Worm (Caenorhabditis elegans) whole organism, mixed stage, embryonic: ENCODE data around the gene C17F4.3.

ENCODE experiments used
- M03D4.4 ChIP-seq: sonication (generic microtip); optimal IDR thresholded peaks from 2 replicates; lab custom pipeline; 2017; ENCODE audit warnings: mild to moderate bottlenecking, missing genetic modification characterization, missing compliant biosample characterization
- bed-3 ChIP-seq: fragments of 200-800 bp; sonication (Bioruptor generic); optimal IDR thresholded peaks from 3 replicates; lab custom pipeline; 2018; ENCODE audit warnings: mild to moderate bottlenecking, missing genetic modification characterization, moderate library complexity, missing compliant biosample characterization
- blmp-1 ChIP-seq: fragments of 150-350 bp; optimal IDR thresholded peaks from 2 replicates; lab custom pipeline; 2014; ENCODE audit warnings: missing biosample characterization, missing genetic modification characterization
- ceh-39 ChIP-seq: fragments of 150-350 bp; optimal IDR thresholded peaks from 2 replicates; lab custom pipeline; 2014; ENCODE audit warnings: missing biosample characterization, missing genetic modification characterization
- ceh-43 ChIP-seq: fragments of 200-800 bp; sonication (Bioruptor generic); optimal IDR thresholded peaks from 2 replicates; lab custom pipeline; 2018; ENCODE audit warnings: mild to moderate bottlenecking, missing genetic modification characterization, moderate library complexity, missing compliant biosample characterization
- ceh-83 ChIP-seq: fragments of 200-800 bp; sonication (Bioruptor generic); optimal IDR thresholded peaks from 2 replicates; lab custom pipeline; 2018; ENCODE audit warnings: mild to moderate bottlenecking, missing genetic modification characterization, missing compliant biosample characterization
- ces-1 ChIP-seq: fragments of 150-350 bp; optimal IDR thresholded peaks from 2 replicates; lab custom pipeline; 2014; ENCODE audit warnings: missing biosample characterization, missing genetic modification reagents, missing genetic modification characterization
- cnd-1 ChIP-seq: fragments of 200-800 bp; sonication (Bioruptor generic); optimal IDR thresholded peaks from 2 replicates; lab custom pipeline; 2018; ENCODE audit warnings: mild to moderate bottlenecking, missing genetic modification characterization, missing compliant biosample characterization
- drap-1 ChIP-seq: fragments of 200-800 bp; sonication (Bioruptor generic); optimal IDR thresholded peaks from 3 replicates; lab custom pipeline; 2018; ENCODE audit warnings: mild to moderate bottlenecking, missing genetic modification characterization, missing compliant biosample characterization
- elt-1 ChIP-seq: sonication (generic microtip); optimal IDR thresholded peaks from 2 replicates; lab custom pipeline; 2017; ENCODE audit warnings: missing genetic modification characterization, mild to moderate bottlenecking, missing compliant biosample characterization, antibody characterized with exemption, moderate library complexity, borderline replicate concordance; ENCODE audit not compliant: insufficient read depth
- elt-3 ChIP-seq: fragments of 150-350 bp; optimal IDR thresholded peaks from 2 replicates; lab custom pipeline; 2014; ENCODE audit warnings: missing biosample characterization, missing genetic modification characterization
- flh-1 ChIP-seq: fragments of 200-800 bp; sonication (Bioruptor generic); optimal IDR thresholded peaks from 2 replicates; lab custom pipeline; 2018; ENCODE audit warnings: mild to moderate bottlenecking, missing genetic modification characterization, moderate library complexity, missing compliant biosample characterization
- ham-2 ChIP-seq: fragments of 200-800 bp; sonication (Bioruptor generic); optimal IDR thresholded peaks from 2 replicates; lab custom pipeline; 2018; ENCODE audit warnings: mild to moderate bottlenecking, missing genetic modification characterization, missing compliant biosample characterization
- hlh-1 ChIP-seq: fragments of 150-350 bp; optimal IDR thresholded peaks from 2 replicates; lab custom pipeline; 2014; ENCODE audit warnings: missing biosample characterization, missing genetic modification reagents, missing genetic modification characterization
- lin-13 ChIP-seq: fragments of 150-350 bp; optimal IDR thresholded peaks from 2 replicates; lab custom pipeline; 2014; ENCODE audit warnings: missing biosample characterization, missing genetic modification characterization
- lin-32 ChIP-seq: fragments of 200-800 bp; sonication (Bioruptor generic); optimal IDR thresholded peaks from 2 replicates; lab custom pipeline; 2018; ENCODE audit warnings: mild to moderate bottlenecking, missing genetic modification characterization, missing compliant biosample characterization
- lsy-2 ChIP-seq: fragments of 150-350 bp; optimal IDR thresholded peaks from 2 replicates; lab custom pipeline; 2014; ENCODE audit warnings: missing biosample characterization, missing genetic modification characterization
- mab-5 ChIP-seq: fragments of 150-350 bp; optimal IDR thresholded peaks from 2 replicates; lab custom pipeline; 2014; ENCODE audit warnings: missing biosample characterization, missing genetic modification characterization
- mep-1 ChIP-seq: fragments of 150-350 bp; optimal IDR thresholded peaks from 2 replicates; lab custom pipeline; 2017; ENCODE audit warnings: missing biosample characterization, missing genetic modification reagents, missing genetic modification characterization, inconsistent platforms
- mls-2 ChIP-seq: sonication (generic microtip); optimal IDR thresholded peaks from 2 replicates; lab custom pipeline; 2016; ENCODE audit warnings: mild to moderate bottlenecking, missing genetic modification characterization, moderate library complexity, missing compliant biosample characterization
- nhr-12 ChIP-seq: fragments of 150-350 bp; optimal IDR thresholded peaks from 2 replicates; lab custom pipeline; 2014; ENCODE audit warnings: missing biosample characterization, missing genetic modification characterization
- nhr-2 ChIP-seq: fragments of 150-350 bp; optimal IDR thresholded peaks from 2 replicates; lab custom pipeline; 2014; ENCODE audit warnings: missing biosample characterization, missing genetic modification characterization
- nhr-237 ChIP-seq: fragments of 150-350 bp; optimal IDR thresholded peaks from 2 replicates; lab custom pipeline; 2014; ENCODE audit warnings: missing biosample characterization, missing genetic modification characterization
- nhr-28 ChIP-seq: fragments of 150-350 bp; optimal IDR thresholded peaks from 2 replicates; lab custom pipeline; 2014; ENCODE audit warnings: missing biosample characterization, missing genetic modification characterization
- pha-4 ChIP-seq: fragments of 150-350 bp; optimal IDR thresholded peaks from 2 replicates; lab custom pipeline; 2018; ENCODE audit warnings: missing biosample characterization, missing genetic modification reagents, missing genetic modification characterization
- snpc-4 ChIP-seq: fragments of 150-350 bp; optimal IDR thresholded peaks from 2 replicates; lab custom pipeline; 2014; ENCODE audit warnings: missing biosample characterization, missing genetic modification characterization
- tbx-8 ChIP-seq: fragments of 200-800 bp; sonication (Bioruptor generic); optimal IDR thresholded peaks from 2 replicates; lab custom pipeline; 2018; ENCODE audit warnings: mild to moderate bottlenecking, missing genetic modification characterization, moderate library complexity, missing compliant biosample characterization
- unc-120 ChIP-seq: sonication (generic microtip); optimal IDR thresholded peaks from 2 replicates; lab custom pipeline; 2017; ENCODE audit warnings: missing genetic modification characterization, missing compliant biosample characterization; ENCODE audit not compliant: poor library complexity, severe bottlenecking
- unc-39 ChIP-seq: fragments of 150-350 bp; optimal IDR thresholded peaks from 2 replicates; lab custom pipeline; 2014; ENCODE audit warnings: missing biosample characterization, missing genetic modification characterization
- unc-62 ChIP-seq: fragments of 150-350 bp; optimal IDR thresholded peaks from 2 replicates; lab custom pipeline; 2014; ENCODE audit warnings: missing biosample characterization, missing genetic modification reagents, missing genetic modification characterization
- zip-8 ChIP-seq: fragments of 150-350 bp; optimal IDR thresholded peaks from 2 replicates; lab custom pipeline; 2014; ENCODE audit warnings: missing biosample characterization, missing genetic modification characterization
- ztf-11 ChIP-seq: fragments of 150-350 bp; optimal IDR thresholded peaks from 2 replicates; lab custom pipeline; 2014; ENCODE audit warnings: missing biosample characterization, missing genetic modification characterization

The C17F4.3 gene

DNA sequence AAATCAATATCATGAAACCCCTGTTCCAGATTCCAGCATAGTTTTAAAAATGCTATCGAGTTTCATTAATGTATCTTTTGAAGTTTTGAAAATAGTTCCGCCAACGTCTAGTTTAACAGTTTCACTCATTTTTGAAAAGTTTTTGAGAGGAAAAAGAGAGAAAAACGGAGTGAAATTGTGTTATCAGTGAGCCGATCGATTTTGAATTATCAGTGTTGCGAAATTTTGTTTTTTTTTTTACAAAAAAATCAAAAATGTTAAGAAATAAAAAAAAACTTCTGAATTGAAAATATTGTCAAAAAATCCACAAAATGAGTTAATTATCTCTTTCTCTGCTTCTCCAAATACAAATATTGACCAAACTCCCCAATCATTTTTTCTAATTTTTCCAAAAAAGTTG lies 17.6 kb upstream of the C17F4.3 start, which contains the start of gene ZC239.13:
Gene ZC239.13, minus strand, starts transcription at position 154 of the 400 bp plus-strand sequence.
- TF ChIP-seq flh-1 (GFP tag; lab: Kevin White, UChicago) (no peak), nhr-237 (no peak), mep-1 (tag; lab: Kevin White, UChicago) (no peak), elt-1 (tag; lab: Kevin White, UChicago) (no peak), blmp-1 (tag; lab: Kevin White, UChicago) (no peak), cnd-1 (tag; lab: Kevin White, UChicago) (no peak), ces-1 (GFP tag; lab: Kevin White, UChicago) (no peak), drap-1 (GFP tag; lab: Kevin White, UChicago) (no peak), ztf-11 (tag; lab: Kevin White, UChicago) (no peak), ceh-83 (no peak), lin-32 (GFP tag; lab: Kevin White, UChicago) (no peak), mab-5 (tag; lab: Kevin White, UChicago) (no peak), nhr-12 (no peak), ceh-39 (tag; lab: Kevin White, UChicago) (no peak), unc-62 (no peak), nhr-28 (tag; lab: Kevin White, UChicago) (no peak), lsy-2 (tag; lab: Kevin White, UChicago) (no peak)
- TF ChIP-seq, all 35 proteins: peak for 0

DNA sequence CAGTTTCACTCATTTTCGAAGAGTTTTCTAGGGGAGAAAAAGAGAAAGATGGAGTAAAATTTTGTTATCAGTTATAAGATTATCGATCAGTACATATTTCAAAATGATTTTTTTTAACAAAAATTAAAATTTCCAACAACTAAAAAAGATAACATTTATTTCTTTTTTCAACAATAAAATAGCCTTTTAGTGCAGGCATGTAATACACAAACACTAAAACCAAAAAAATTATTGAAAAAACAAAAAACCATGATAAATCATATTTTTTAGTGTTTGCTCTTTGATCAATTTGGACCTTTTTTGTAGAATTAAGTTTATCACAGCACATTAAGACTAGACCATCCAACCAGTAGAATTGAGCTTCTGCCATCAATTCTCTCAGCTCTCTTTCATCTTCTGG lies 15.7 kb upstream of the C17F4.3 start, which contains the start of gene ZC239.15:
Gene ZC239.15, minus strand, starts transcription at position 101 of the 400 bp plus-strand sequence.
- TF ChIP-seq lin-32 (GFP tag; lab: Kevin White, UChicago) = no peak
- TF ChIP-seq zip-8 = no peak
- TF ChIP-seq bed-3 (GFP tag; lab: Kevin White, UChicago) = no peak
- TF ChIP-seq unc-39 = no peak
- no peak for TF ChIP-seq nhr-28 (tag; lab: Kevin White, UChicago)
- TF ChIP-seq, all 35 proteins: peak for 0

DNA sequence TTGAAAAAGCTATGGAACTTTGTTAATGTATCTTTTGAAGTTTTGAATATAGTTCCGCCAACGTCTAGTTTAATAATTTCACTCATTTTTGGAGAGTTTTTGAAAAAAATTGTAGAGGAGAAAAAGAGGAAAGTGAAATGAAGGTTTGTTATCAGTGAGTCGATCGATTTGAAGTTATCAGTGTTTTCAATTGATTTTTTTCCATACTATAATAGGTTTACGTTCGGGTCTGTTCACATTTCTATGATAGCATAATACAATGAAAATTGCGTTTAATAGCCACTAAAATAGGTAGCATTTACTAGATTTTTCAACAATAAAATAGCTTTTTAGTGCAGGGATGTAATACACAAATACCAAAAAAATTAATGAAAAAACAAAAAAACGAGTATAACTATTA lies 15.1 kb upstream of the C17F4.3 start, which contains the start of gene ZC239.16:
Gene ZC239.16, minus strand, starts transcription at position 120 of the 400 bp plus-strand sequence.
- no peak for TF ChIP-seq zip-8
- TF ChIP-seq mls-2 (tag; lab: Kevin White, UChicago) = no peak
- TF ChIP-seq hlh-1 = no peak
- TF ChIP-seq tbx-8 (GFP tag; lab: Kevin White, UChicago) = no peak
- TF ChIP-seq M03D4.4 (tag; lab: Kevin White, UChicago) = no peak
- no peak for TF ChIP-seq flh-1 (GFP tag; lab: Kevin White, UChicago)
- no peak for TF ChIP-seq ces-1 (GFP tag; lab: Kevin White, UChicago)
- no peak for TF ChIP-seq unc-62
- no peak for TF ChIP-seq snpc-4 (tag; lab: Kevin White, UChicago)
- no peak for TF ChIP-seq mep-1 (tag; lab: Kevin White, UChicago)

DNA sequence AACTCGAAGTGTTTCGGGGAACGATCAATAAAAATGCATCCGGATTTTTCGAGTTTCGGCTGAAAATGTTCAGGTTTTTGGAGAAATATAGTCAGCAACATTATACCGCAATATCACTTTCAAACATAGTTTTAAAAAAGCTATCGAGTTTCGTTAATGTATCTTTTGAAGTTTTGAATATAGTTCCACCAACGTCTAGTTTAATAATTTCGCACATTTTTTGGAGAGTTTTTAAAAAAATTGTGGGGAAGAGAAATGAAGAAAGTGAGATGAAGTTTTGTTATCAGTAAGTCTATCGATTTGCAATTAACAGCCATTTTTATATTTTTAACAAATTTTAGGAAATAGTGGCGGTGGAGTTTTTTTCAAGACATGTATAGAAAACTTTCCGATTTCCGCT lies 14.5 kb upstream of the C17F4.3 start, which contains the start of gene ZC239.17:
Gene ZC239.17, minus strand, starts transcription at position 101 of the 400 bp plus-strand sequence.
- TF ChIP-seq nhr-12 (no peak), ceh-43 (GFP tag; lab: Kevin White, UChicago) (no peak), M03D4.4 (tag; lab: Kevin White, UChicago) (no peak), bed-3 (GFP tag; lab: Kevin White, UChicago) (no peak), ceh-83 (no peak), pha-4 (tag; lab: Kevin White, UChicago) (no peak), flh-1 (GFP tag; lab: Kevin White, UChicago) (no peak), unc-120 (no peak), unc-39 (no peak), blmp-1 (tag; lab: Kevin White, UChicago) (no peak), elt-3 (no peak), lin-13 (tag; lab: Kevin White, UChicago) (no peak), hlh-1 (no peak), mep-1 (tag; lab: Kevin White, UChicago) (no peak), lin-32 (GFP tag; lab: Kevin White, UChicago) (no peak), ham-2 (no peak), nhr-2 (no peak), nhr-28 (tag; lab: Kevin White, UChicago) (no peak), ztf-11 (tag; lab: Kevin White, UChicago) (no peak), mls-2 (tag; lab: Kevin White, UChicago) (no peak)
- TF ChIP-seq, all 35 proteins: peak for 0

DNA sequence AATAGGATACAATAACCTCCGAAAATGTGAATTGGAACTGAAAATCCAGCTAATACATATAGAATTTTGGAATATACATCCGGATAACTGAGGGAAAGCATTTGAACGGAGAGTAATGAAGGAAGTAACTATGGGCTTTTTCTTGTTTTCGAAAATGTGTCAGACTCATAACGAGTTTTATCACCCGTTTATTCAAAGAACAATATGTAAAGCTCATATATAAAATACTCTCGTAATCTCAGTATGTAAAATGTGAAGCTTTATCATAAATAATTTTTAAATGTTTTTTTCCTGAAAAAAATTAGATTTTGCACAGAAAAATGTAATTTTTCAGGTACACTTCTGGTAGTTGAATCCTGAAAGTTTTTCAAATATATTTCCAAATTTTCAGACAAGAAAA lies 9.9 kb upstream of the C17F4.3 start, which contains the start of gene srh-297:
Gene srh-297, minus strand, starts transcription at position 101 of the 400 bp plus-strand sequence.
- TF ChIP-seq unc-62 (no peak), unc-120 (no peak), lin-13 (tag; lab: Kevin White, UChicago) (no peak), tbx-8 (GFP tag; lab: Kevin White, UChicago) (no peak), ces-1 (GFP tag; lab: Kevin White, UChicago) (no peak), nhr-28 (tag; lab: Kevin White, UChicago) (no peak), mep-1 (tag; lab: Kevin White, UChicago) (no peak), lsy-2 (tag; lab: Kevin White, UChicago) (no peak), M03D4.4 (tag; lab: Kevin White, UChicago) (no peak), ceh-43 (GFP tag; lab: Kevin White, UChicago) (no peak), drap-1 (GFP tag; lab: Kevin White, UChicago) (no peak), unc-39 (no peak), bed-3 (GFP tag; lab: Kevin White, UChicago) (no peak), cnd-1 (tag; lab: Kevin White, UChicago) (no peak), flh-1 (GFP tag; lab: Kevin White, UChicago) (no peak)
- TF ChIP-seq, all 35 proteins: peak for 0
